Fruit fly (Drosophila melanogaster): ENCODE results near the gene CG6462.

The CG6462 gene

DNA sequence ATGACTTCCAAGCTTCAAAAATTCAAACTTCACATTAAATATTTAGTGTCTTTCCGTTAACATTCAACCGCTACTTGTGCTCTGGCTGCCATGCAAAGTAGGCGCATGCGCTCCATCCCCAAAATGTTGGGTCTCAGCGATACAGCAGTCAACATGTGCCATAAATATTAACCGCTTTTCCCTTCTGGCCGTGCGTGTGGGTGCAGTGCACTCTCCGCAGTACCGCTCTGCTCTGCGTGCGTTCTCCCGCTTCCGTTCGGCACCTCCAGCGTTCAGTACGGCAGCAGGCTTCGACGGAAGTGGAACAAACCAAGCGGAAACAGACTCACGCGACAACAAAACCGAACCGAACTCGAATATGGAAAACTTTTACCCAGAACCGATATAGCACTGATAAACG, 39.5 kb downstream of the CG6462 start, which contains the start of gene ssp6 (continued):
- TF ChIP-seq zen (tag; optimal IDR thresholded peaks at IDR 0.05): no peak
- TF ChIP-seq Neu2 (GFP tag; optimal IDR thresholded peaks at IDR 0.05; ENCODE audit: borderline replicate concordance): no peak
- no peak for TF ChIP-seq CG12155 (GFP tag; optimal IDR thresholded peaks at IDR 0.05)
- no peak for TF ChIP-seq CG4854 (GFP tag; optimal IDR thresholded peaks at IDR 0.05)
- no peak for TF ChIP-seq hb (GFP tag; IDR thresholded peaks at IDR 0.05; ENCODE audit: partially characterized antibody)
- TF ChIP-seq Lim3 (GFP tag; IDR thresholded peaks at IDR 0.05): no peak
- no peak for TF ChIP-seq ERR (GFP tag; optimal IDR thresholded peaks at IDR 0.05)
- no peak for TF ChIP-seq CG9876 (GFP tag; optimal IDR thresholded peaks at IDR 0.05)
- TF ChIP-seq CG33557 (GFP tag; optimal IDR thresholded peaks at IDR 0.05): no peak
- TF ChIP-seq CG7963 (GFP tag; IDR thresholded peaks at IDR 0.05; ENCODE audit: partially characterized antibody): no peak
- no peak for TF ChIP-seq sens (GFP tag)
- no peak for TF ChIP-seq fd64A (GFP tag; optimal IDR thresholded peaks at IDR 0.05)
- TF ChIP-seq Vsx1 (GFP tag; optimal IDR thresholded peaks at IDR 0.05): no peak
- no peak for TF ChIP-seq btn (GFP tag; optimal IDR thresholded peaks at IDR 0.05)
- TF ChIP-seq phol (tag; optimal IDR thresholded peaks at IDR 0.05): no peak
- TF ChIP-seq sob (GFP tag; IDR thresholded peaks at IDR 0.05): 0 out of 2 replicates have a peak, but pooled peaks have one; percentile 9
- TF ChIP-seq Atf6 (GFP tag; IDR thresholded peaks at IDR 0.05): no peak
- peak; percentile 82 for TF ChIP-seq ewg (GFP tag; optimal IDR thresholded peaks at IDR 0.05)
- peak; percentile 51 for TF ChIP-seq Deaf1 (tag; optimal IDR thresholded peaks at IDR 0.05)
- TF ChIP-seq CG1233 (GFP tag; optimal IDR thresholded peaks at IDR 0.05): no peak
- TF ChIP-seq gsb-n (tag; optimal IDR thresholded peaks at IDR 0.05): no peak
- TF ChIP-seq CG8359 (GFP tag; optimal IDR thresholded peaks at IDR 0.05; ENCODE audit: borderline replicate concordance): no peak
- TF ChIP-seq stwl (tag; optimal IDR thresholded peaks at IDR 0.05): no peak
- no peak for TF ChIP-seq Side (GFP tag; optimal IDR thresholded peaks at IDR 0.05)
- TF ChIP-seq Usf (GFP tag; optimal IDR thresholded peaks at IDR 0.05): no peak
- TF ChIP-seq CG7556 (GFP tag; optimal IDR thresholded peaks at IDR 0.05): no peak
- TF ChIP-seq scrt (GFP tag; optimal IDR thresholded peaks at IDR 0.05): peak; percentile 85
- 0 out of 4 replicates have a peak, but pooled peaks have one; percentile 17 for TF ChIP-seq chinmo (GFP tag; IDR thresholded peaks at IDR 0.05; ENCODE audit: partially characterized antibody)
- TF ChIP-seq CG12236 (GFP tag; optimal IDR thresholded peaks at IDR 0.05): no peak
- no peak for TF ChIP-seq Fer2 (tag; optimal IDR thresholded peaks at IDR 0.05)
- no peak for TF ChIP-seq Trl (optimal IDR thresholded peaks at IDR 0.05)
- TF ChIP-seq Trl (GFP tag; optimal IDR thresholded peaks at IDR 0.05): no peak
- TF ChIP-seq onecut (GFP tag; IDR thresholded peaks at IDR 0.05): no peak
- TF ChIP-seq slou (GFP tag; optimal IDR thresholded peaks at IDR 0.05): no peak
- no peak for TF ChIP-seq CG13296 (GFP tag; optimal IDR thresholded peaks at IDR 0.05)
- no peak for TF ChIP-seq klu (GFP tag; IDR thresholded peaks at IDR 0.05)
- TF ChIP-seq ken (GFP tag; IDR thresholded peaks at IDR 0.05): no peak
- TF ChIP-seq Atf3 (GFP tag; optimal IDR thresholded peaks at IDR 0.05): no peak
- no peak for TF ChIP-seq ase (GFP tag; IDR thresholded peaks at IDR 0.05)

DNA sequence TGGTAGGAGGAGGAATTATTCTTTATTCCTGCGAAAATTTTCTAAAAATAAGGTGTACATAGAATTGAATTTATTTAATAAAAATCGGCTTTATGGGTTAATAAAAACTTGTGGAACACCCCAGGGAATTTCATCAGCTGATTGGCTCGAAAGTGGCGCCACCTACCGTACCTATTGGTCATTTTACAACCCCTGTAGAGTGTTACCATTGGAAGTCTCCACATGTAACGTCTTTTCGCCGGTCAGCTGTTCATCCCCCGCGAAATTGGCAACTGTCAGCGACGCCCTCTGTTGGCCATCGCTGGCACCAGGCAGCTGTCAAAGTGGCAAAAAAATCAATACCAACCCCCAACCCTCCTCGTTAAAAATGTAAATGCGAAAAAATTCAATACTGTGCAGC, 45.6 kb downstream of the CG6462 start, which contains the start of gene CG13293:
Gene CG13293 (plus strand): TSS at position 323 of the 400 bp plus-strand sequence.
- TF ChIP-seq MTF-1 (GFP tag; optimal IDR thresholded peaks at IDR 0.05; ENCODE audit: borderline replicate concordance) (no peak), shn (GFP tag; optimal IDR thresholded peaks at IDR 0.05) (no peak), MESR4 (GFP tag; optimal IDR thresholded peaks at IDR 0.05) (peak; percentile 30), gt (GFP tag; IDR thresholded peaks at IDR 0.05) (no peak), E2f2 (GFP tag; IDR thresholded peaks at IDR 0.05) (no peak), BEAF-32 (GFP tag; optimal IDR thresholded peaks at IDR 0.05) (no peak), esg (GFP tag; conservative IDR thresholded peaks at IDR 0.05) (no peak), Dbx (GFP tag; IDR thresholded peaks at IDR 0.05) (no peak), fd96Cb (tag; optimal IDR thresholded peaks at IDR 0.05) (no peak), CG17361 (GFP tag; IDR thresholded peaks at IDR 0.05) (no peak), CG12942 (GFP tag; optimal IDR thresholded peaks at IDR 0.05) (no peak), Kr (GFP tag; optimal IDR thresholded peaks at IDR 0.05) (no peak), lab (GFP tag; optimal IDR thresholded peaks at IDR 0.05) (peak; percentile 2), NfI (GFP tag; optimal IDR thresholded peaks at IDR 0.05) (no peak), CG6683 (GFP tag; optimal IDR thresholded peaks at IDR 0.05) (no peak)
